Worm (Caenorhabditis elegans): ENCODE results near the gene bra-2.

The bra-2 gene

DNA sequence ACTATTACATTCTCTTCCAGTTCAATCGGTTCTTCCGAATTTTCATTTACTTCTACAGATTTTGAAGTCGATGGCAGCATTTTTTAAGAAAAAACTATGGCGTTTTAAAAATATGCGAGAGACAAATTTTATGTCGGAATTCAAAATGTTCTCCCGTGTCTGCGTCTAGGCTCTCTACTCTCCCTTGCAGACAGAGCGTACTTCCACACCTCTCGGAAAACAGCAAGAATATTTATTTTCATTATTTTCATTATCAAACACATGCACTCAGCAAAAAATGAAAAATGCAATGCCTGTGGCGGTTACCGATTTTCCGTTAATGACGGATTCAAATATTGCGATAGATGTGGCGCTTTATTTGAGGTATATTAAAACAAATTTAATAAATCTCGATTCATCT is 15.5 kb upstream of the bra-2 start, which contains the start of the genes ztf-18 and F23H11.2:
Gene ztf-18, minus strand, starts transcription at position 188 of the 400 bp plus-strand sequence.
Gene F23H11.2, plus strand, starts transcription at position 223 of the 400 bp plus-strand sequence.
- TF ChIP-seq ceh-18 (tag; optimal IDR thresholded peaks at IDR 0.05), result no peak
- no peak for TF ChIP-seq ceh-24 (tag; optimal IDR thresholded peaks at IDR 0.05)
- no peak for TF ChIP-seq pat-9 (tag; optimal IDR thresholded peaks at IDR 0.05)
- no peak for TF ChIP-seq ref-2 (tag; optimal IDR thresholded peaks at IDR 0.05)
- TF ChIP-seq ceh-6 (GFP tag; optimal IDR thresholded peaks at IDR 0.05), result no peak
- TF ChIP-seq rnt-1 (tag; optimal IDR thresholded peaks at IDR 0.05), result no peak
- no peak for TF ChIP-seq ceh-45 (GFP tag; IDR thresholded peaks at IDR 0.05)
- no peak for TF ChIP-seq eyg-1 (tag; optimal IDR thresholded peaks at IDR 0.05)
- no peak for TF ChIP-seq tbx-2 (tag; optimal IDR thresholded peaks at IDR 0.05)
- no peak for TF ChIP-seq K09A11.1 (tag; optimal IDR thresholded peaks at IDR 0.05; ENCODE audit: insufficient read depth)
- no peak for TF ChIP-seq zip-5 (tag; optimal IDR thresholded peaks at IDR 0.05)
- no peak for TF ChIP-seq npax-4 (tag; optimal IDR thresholded peaks at IDR 0.05)
- no peak for TF ChIP-seq unc-86 (tag; optimal IDR thresholded peaks at IDR 0.05)

DNA sequence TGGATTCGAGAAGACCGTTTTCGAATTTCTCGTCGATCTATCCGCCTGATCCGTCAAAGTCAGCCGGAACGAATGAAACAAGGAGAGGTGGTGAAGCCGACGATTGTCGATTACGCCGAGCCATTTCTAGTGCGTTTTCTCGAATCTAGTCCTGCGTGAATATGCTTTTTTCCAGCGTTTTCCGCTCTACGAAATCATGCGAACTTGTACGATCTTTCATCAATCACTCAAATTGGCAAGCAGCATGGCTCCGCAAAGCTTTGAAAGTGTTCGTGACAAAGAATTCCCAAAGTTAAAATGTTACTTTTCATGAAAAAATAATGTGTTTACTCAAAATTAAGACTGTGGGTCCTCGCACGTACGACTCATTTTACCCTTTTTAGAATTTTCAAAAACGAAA is 14.2 kb upstream of the bra-2 start:
- TF ChIP-seq zip-5 (tag; optimal IDR thresholded peaks at IDR 0.05), result no peak
- TF ChIP-seq sox-2 (GFP tag; IDR thresholded peaks at IDR 0.05), result no peak

DNA sequence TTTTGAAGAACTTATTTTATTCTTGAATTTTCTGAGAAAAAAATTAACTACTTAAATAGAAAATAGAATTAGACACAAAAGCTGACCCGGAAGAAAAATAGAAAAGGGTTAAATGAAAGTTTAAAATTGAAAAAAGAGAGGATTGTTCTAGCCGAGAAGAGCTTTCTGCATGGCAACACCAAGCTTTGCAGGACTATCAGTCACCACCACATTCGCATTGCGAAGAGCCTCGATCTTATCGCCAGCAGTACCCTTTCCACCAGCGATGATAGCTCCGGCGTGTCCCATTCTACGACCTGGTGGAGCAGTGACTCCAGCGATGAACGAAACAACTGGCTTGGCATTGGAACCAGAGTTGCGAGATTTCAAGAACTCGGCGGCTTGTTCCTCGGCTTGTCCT is 10.9 kb upstream of the bra-2 start:
- TF ChIP-seq unc-3 (GFP tag; conservative IDR thresholded peaks at IDR 0.05) (no peak), unc-3 (tag; optimal IDR thresholded peaks at IDR 0.05) (no peak), pax-1 (tag; optimal IDR thresholded peaks at IDR 0.05) (no peak), lim-6 (tag; optimal IDR thresholded peaks at IDR 0.05) (no peak), dve-1 (tag; optimal IDR thresholded peaks at IDR 0.05) (no peak), ztf-16 (tag; optimal IDR thresholded peaks at IDR 0.05) (no peak), pha-2 (tag; optimal IDR thresholded peaks at IDR 0.05) (no peak), sox-4 (tag; optimal IDR thresholded peaks at IDR 0.05) (no peak), ahr-1 (tag; optimal IDR thresholded peaks at IDR 0.05) (no peak), ceh-19 (GFP tag; optimal IDR thresholded peaks at IDR 0.05) (no peak), ceh-6 (GFP tag; optimal IDR thresholded peaks at IDR 0.05) (no peak), hlh-6 (tag; optimal IDR thresholded peaks at IDR 0.05) (no peak), unc-86 (tag; optimal IDR thresholded peaks at IDR 0.05) (no peak)

DNA sequence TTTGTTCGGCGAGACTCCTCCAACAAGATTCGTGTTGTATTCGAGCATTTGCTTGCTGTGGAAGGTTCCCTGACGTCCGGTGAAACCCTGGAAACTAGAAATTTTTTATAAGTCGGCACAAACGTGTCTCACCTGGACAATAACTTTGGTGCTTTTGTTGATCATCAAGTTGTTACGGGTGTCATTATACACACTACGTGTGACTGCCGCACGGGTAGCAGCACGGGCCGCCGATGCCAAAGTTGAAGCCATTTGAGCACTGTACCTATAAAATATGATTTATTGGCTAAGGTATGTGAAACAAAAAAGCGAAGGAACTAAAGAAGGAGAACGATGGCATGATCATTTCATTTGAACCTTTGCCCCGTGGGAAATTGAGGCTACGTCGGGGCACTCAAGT is 9.9 kb upstream of the bra-2 start, which contains the start of gene sucl-2:
Gene sucl-2, minus strand, starts transcription at position 265 of the 400 bp plus-strand sequence.
- no peak for TF ChIP-seq ceh-45 (GFP tag; IDR thresholded peaks at IDR 0.05)
- no peak for TF ChIP-seq unc-86 (tag; optimal IDR thresholded peaks at IDR 0.05)

DNA sequence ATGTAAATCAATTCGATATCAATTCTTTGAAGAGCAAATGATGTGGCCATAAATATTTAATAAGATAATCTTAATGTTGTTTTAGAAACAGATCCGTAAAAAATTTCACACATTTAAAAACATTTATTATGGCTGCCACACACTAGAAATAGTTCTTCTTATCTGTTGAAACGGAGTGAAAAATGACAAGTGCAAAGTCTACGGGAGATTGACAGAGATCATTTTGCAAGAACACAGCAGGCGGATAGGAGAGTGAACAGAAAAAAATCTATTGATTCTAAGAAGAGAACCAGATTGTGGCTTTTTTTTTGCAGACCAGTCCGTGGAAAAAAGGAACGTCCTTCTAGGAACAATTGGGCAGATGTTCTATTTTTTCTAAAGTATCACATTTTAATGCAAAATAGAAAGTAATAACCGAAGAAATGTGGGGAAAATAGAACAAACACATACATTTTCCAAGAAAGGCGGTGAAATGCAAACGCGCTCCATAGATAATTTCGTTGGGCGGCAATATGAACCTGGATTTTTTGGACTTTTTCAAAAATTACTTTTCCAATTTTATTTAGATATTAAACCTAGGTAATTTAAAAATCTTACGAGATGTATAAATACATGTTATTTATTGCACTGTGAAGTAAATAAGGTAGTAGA is 9.3 kb upstream of the bra-2 start:
- no peak for TF ChIP-seq C38D4.7 (GFP tag; optimal IDR thresholded peaks at IDR 0.05)
- TF ChIP-seq ceh-14 (tag; optimal IDR thresholded peaks at IDR 0.05), result no peak
- no peak for TF ChIP-seq Y22D7AL.16 (tag; optimal IDR thresholded peaks at IDR 0.05)
- no peak for TF ChIP-seq pha-2 (tag; optimal IDR thresholded peaks at IDR 0.05)
- TF ChIP-seq ceh-19 (GFP tag; optimal IDR thresholded peaks at IDR 0.05), result no peak
- TF ChIP-seq ztf-16 (tag; optimal IDR thresholded peaks at IDR 0.05), result no peak
- TF ChIP-seq ceh-2 (tag; optimal IDR thresholded peaks at IDR 0.05), result no peak
- TF ChIP-seq odd-2 (tag; optimal IDR thresholded peaks at IDR 0.05), result no peak

DNA sequence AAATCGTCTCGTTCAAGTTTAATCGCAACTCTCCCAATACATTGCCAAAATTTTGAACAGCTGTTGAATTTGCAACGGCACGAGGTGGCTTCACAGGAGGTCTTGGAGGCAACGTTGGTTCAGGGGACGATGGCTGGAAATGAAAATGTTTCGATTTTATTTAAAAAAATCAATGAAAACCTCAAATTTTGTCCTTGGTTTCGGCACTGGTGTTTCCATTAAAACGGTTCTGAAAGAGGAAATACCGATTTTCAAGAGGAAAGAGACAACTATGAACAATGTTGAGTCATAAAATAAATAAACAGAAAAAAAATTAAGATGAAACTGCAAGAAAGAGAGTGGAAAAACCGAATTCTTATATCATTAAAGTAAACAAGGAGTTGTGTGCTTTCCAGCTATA is 3.8 kb upstream of the bra-2 start, which contains the start of gene F23H11.4:
Gene F23H11.4, minus strand, starts transcription at position 229 of the 400 bp plus-strand sequence.
- no peak for TF ChIP-seq lim-6 (tag; optimal IDR thresholded peaks at IDR 0.05)
- TF ChIP-seq K09A11.1 (tag; optimal IDR thresholded peaks at IDR 0.05; ENCODE audit: insufficient read depth), result no peak
- no peak for TF ChIP-seq nfya-1 (tag; optimal IDR thresholded peaks at IDR 0.05)

Measured in whole organism, late embryonic.